Fruit fly (Drosophila melanogaster): ENCODE measurements around the gene sowah.

Gene sowah

DNA sequence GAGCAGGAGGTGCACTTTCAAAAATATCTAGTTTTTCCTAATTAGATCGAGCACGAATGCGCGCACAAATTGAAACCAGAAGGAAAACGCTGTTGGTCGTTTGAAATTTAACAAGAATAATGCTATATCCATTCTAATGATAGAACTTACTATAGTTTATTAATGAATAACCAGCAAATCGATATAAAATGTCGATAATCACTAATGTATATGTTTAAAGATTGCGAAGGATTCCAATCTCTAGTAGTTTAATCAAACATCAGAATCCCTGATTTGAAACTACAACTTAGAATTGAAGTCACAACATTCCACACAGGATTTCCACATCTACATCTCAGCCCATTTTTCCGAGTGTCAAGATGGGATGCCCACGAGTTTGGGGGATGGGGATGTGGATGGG lies 6.9 kb downstream of the sowah start (continued):
- no peak for TF ChIP-seq insv (GFP tag; optimal IDR thresholded peaks at IDR 0.05)
- TF ChIP-seq Usf (GFP tag; optimal IDR thresholded peaks at IDR 0.05) = no peak
- TF ChIP-seq Doc2 (GFP tag; IDR thresholded peaks at IDR 0.05) = no peak
- TF ChIP-seq CG34224 (GFP tag; IDR thresholded peaks at IDR 0.05; ENCODE audit: partially characterized antibody) = no peak
- TF ChIP-seq fru (optimal IDR thresholded peaks at IDR 0.05) = no peak
- peak; percentile 22 for TF ChIP-seq CG14710 (tag; optimal IDR thresholded peaks at IDR 0.05)
- TF ChIP-seq Dfd (GFP tag; optimal IDR thresholded peaks at IDR 0.05) = no peak
- peak; percentile 43 for TF ChIP-seq CG10979 (tag; optimal IDR thresholded peaks at IDR 0.05)
- peak; percentile 14 for TF ChIP-seq nerfin-1 (tag; optimal IDR thresholded peaks at IDR 0.05)
- no peak for TF ChIP-seq D (optimal IDR thresholded peaks at IDR 0.05)
- peak; percentile 15 for TF ChIP-seq D (GFP tag; optimal IDR thresholded peaks at IDR 0.05)
- TF ChIP-seq CG1024 (GFP tag; IDR thresholded peaks at IDR 0.05) = no peak
- TF ChIP-seq CG8388 (GFP tag; optimal IDR thresholded peaks at IDR 0.05) = no peak
- TF ChIP-seq eve (GFP tag; optimal IDR thresholded peaks at IDR 0.05) = peak in 1 of 2 experiments; percentile 50
- TF ChIP-seq CG7556 (GFP tag; optimal IDR thresholded peaks at IDR 0.05) = peak; percentile 34
- no peak for TF ChIP-seq amos (GFP tag; IDR thresholded peaks at IDR 0.05; ENCODE audit: partially characterized antibody)
- no peak for TF ChIP-seq D19B (GFP tag; optimal IDR thresholded peaks at IDR 0.05)
- no peak for TF ChIP-seq CG2129 (GFP tag; IDR thresholded peaks at IDR 0.05; ENCODE audit: partially characterized antibody)
- no peak for TF ChIP-seq gsb-n (tag; optimal IDR thresholded peaks at IDR 0.05)
- no peak for TF ChIP-seq btn (GFP tag; optimal IDR thresholded peaks at IDR 0.05)
- TF ChIP-seq BtbVII (GFP tag; optimal IDR thresholded peaks at IDR 0.05) = no peak
- TF ChIP-seq grau (tag; optimal IDR thresholded peaks at IDR 0.05) = peak; percentile 27
- no peak for TF ChIP-seq fd96Cb (tag; optimal IDR thresholded peaks at IDR 0.05)
- peak; percentile 25 for TF ChIP-seq CG11504 (tag; optimal IDR thresholded peaks at IDR 0.05)
- TF ChIP-seq Deaf1 (tag; optimal IDR thresholded peaks at IDR 0.05) = no peak
- TF ChIP-seq dati (GFP tag; IDR thresholded peaks at IDR 0.05) = no peak
- no peak for TF ChIP-seq Scr (GFP tag; IDR thresholded peaks at IDR 0.05; ENCODE audit: partially characterized antibody)
- no peak for TF ChIP-seq CG8944 (GFP tag; optimal IDR thresholded peaks at IDR 0.05)
- TF ChIP-seq lola (GFP tag; optimal IDR thresholded peaks at IDR 0.05) = peak in 1 of 3 experiments; percentile 35
- TF ChIP-seq CG5245 (GFP tag; optimal IDR thresholded peaks at IDR 0.05) = no peak
- TF ChIP-seq sima (GFP tag; optimal IDR thresholded peaks at IDR 0.05) = no peak
- TF ChIP-seq CG33557 (GFP tag; optimal IDR thresholded peaks at IDR 0.05) = peak; percentile 16
- 0 out of 3 replicates have a peak, but pooled peaks have one; percentile 6 for TF ChIP-seq row (GFP tag; IDR thresholded peaks at IDR 0.05)
- TF ChIP-seq rib (GFP tag; IDR thresholded peaks at IDR 0.05) = no peak
- no peak for TF ChIP-seq oc (tag; optimal IDR thresholded peaks at IDR 0.05)
- no peak for TF ChIP-seq Atf3 (GFP tag; optimal IDR thresholded peaks at IDR 0.05)
- peak; percentile 32 for TF ChIP-seq phol (tag; optimal IDR thresholded peaks at IDR 0.05)
- no peak for TF ChIP-seq vnd (GFP tag; IDR thresholded peaks at IDR 0.05; ENCODE audit: partially characterized antibody)
- TF ChIP-seq CG12299 (tag; optimal IDR thresholded peaks at IDR 0.05) = no peak
- TF ChIP-seq ash1 (GFP tag; optimal IDR thresholded peaks at IDR 0.05) = no peak
- TF ChIP-seq Ssrp (tag; optimal IDR thresholded peaks at IDR 0.05) = no peak
- peak; percentile 27 for TF ChIP-seq CG7839 (tag; optimal IDR thresholded peaks at IDR 0.05)
- TF ChIP-seq CG3163 (GFP tag; optimal IDR thresholded peaks at IDR 0.05) = no peak
- no peak for TF ChIP-seq zen (tag; optimal IDR thresholded peaks at IDR 0.05)
- no peak for TF ChIP-seq CG10209 (GFP tag; optimal IDR thresholded peaks at IDR 0.05)
- TF ChIP-seq slbo (GFP tag; IDR thresholded peaks at IDR 0.05) = no peak
- TF ChIP-seq CG10147 (GFP tag; optimal IDR thresholded peaks at IDR 0.05) = no peak
- no peak for TF ChIP-seq CG9817 (tag; optimal IDR thresholded peaks at IDR 0.05)
- no peak for TF ChIP-seq CG4707 (GFP tag; optimal IDR thresholded peaks at IDR 0.05)
- peak; percentile 4 for TF ChIP-seq Med (GFP tag)
- TF ChIP-seq CG17361 (GFP tag; IDR thresholded peaks at IDR 0.05) = peak; percentile 72
